Worm (Caenorhabditis elegans) whole organism, L4 larva: Measurements from ENCODE around the gene Y46E12A.2.

Experiments used
- F26F4.8 ChIP-seq: fragments of 200-800 bp; sonication (Bioruptor generic); conservative IDR thresholded peaks from 2 replicates; pipeline ENCODE4 v1.3.6; 2022; ENCODE audit warnings: missing genetic modification characterization, missing compliant biosample characterization
- F44E2.7 ChIP-seq: fragments of 200-800 bp; sonication (Bioruptor generic); IDR thresholded peaks from 2 replicates; pipeline ENCODE4 v2.1.2; 2022; ENCODE audit warnings: missing genetic modification characterization, missing compliant biosample characterization
- T26A8.4 ChIP-seq: fragments of 200-800 bp; sonication (Bioruptor generic); IDR thresholded peaks from 2 replicates; pipeline ENCODE4 v1.3.6; 2022; ENCODE audit warnings: missing genetic modification characterization, missing compliant biosample characterization
- aha-1 ChIP-seq: fragments of 150-350 bp; peaks from one replicate; lab custom pipeline; 2014; ENCODE audit warnings: missing biosample characterization, missing genetic modification characterization
- ceh-28 ChIP-seq: fragments of 150-350 bp; optimal IDR thresholded peaks from 2 replicates; lab custom pipeline; 2014; ENCODE audit warnings: missing biosample characterization, missing genetic modification reagents, missing genetic modification characterization
- ctbp-1 ChIP-seq: fragments of 200-800 bp; sonication (Bioruptor generic); IDR thresholded peaks from 2 replicates; pipeline ENCODE4 v1.3.6; 2022; ENCODE audit warnings: missing genetic modification reagents, missing genetic modification characterization, missing compliant biosample characterization
- dmd-6 ChIP-seq: fragments of 200-800 bp; sonication (Bioruptor generic); IDR thresholded peaks from 2 replicates; pipeline ENCODE4 v1.3.6; 2022; ENCODE audit warnings: missing genetic modification reagents, missing genetic modification characterization, missing compliant biosample characterization
- egl-43 ChIP-seq: fragments of 200-800 bp; sonication (Bioruptor generic); IDR thresholded peaks from 2 replicates; pipeline ENCODE4 v1.3.6; 2022; ENCODE audit warnings: missing genetic modification reagents, missing genetic modification characterization, missing compliant biosample characterization
- hmg-1.1 ChIP-seq: fragments of 200-800 bp; sonication (Bioruptor generic); IDR thresholded peaks from 2 replicates; pipeline ENCODE4 v1.3.6; 2022; ENCODE audit warnings: missing genetic modification reagents, missing genetic modification characterization, missing compliant biosample characterization
- lin-15B ChIP-seq: fragments of 150-350 bp; sonication (generic microtip); optimal IDR thresholded peaks from 3 replicates; lab custom pipeline; 2014; ENCODE audit warnings: missing biosample characterization, missing genetic modification characterization
- lin-38 ChIP-seq: fragments of 200-800 bp; sonication (Bioruptor generic); IDR thresholded peaks from 2 replicates; pipeline ENCODE4 v1.3.6; 2022; ENCODE audit warnings: missing genetic modification reagents, missing genetic modification characterization, missing compliant biosample characterization
- nhr-102 ChIP-seq: sonication (generic microtip); optimal IDR thresholded peaks from 2 replicates; lab custom pipeline; 2016; ENCODE audit warnings: mild to moderate bottlenecking, missing genetic modification characterization, moderate library complexity, missing compliant biosample characterization
- set-16 ChIP-seq: fragments of 200-800 bp; sonication (Bioruptor generic); IDR thresholded peaks from 2 replicates; pipeline ENCODE4 v1.3.6; 2022; ENCODE audit warnings: missing genetic modification reagents, missing genetic modification characterization, missing compliant biosample characterization
- zfp-3 ChIP-seq: fragments of 200-800 bp; sonication (Bioruptor generic); conservative IDR thresholded peaks from 2 replicates; pipeline ENCODE4 v1.3.6; 2022; ENCODE audit warnings: missing genetic modification reagents, missing genetic modification characterization, missing compliant biosample characterization

Y46E12A.2 gene

ce11 chrIII:1794100-1794499 is 35.4 kb downstream of the Y46E12A.2 start:
- TF ChIP-seq ceh-28 (tag; lab: Kevin White, UChicago), result peak; percentile 78
- no peak for TF ChIP-seq zfp-3 (GFP tag; lab: Robert Waterston, UW)

ce11 chrIII:1799407-1799806 is 40.7 kb downstream of the Y46E12A.2 start:
- peak; percentile 61 for TF ChIP-seq set-16 (GFP tag; lab: Robert Waterston, UW)
- TF ChIP-seq nhr-102, result no peak

- 0 out of 2 replicates have a peak, but pooled peaks have one; percentile 16 for TF ChIP-seq egl-43 (GFP tag; lab: Robert Waterston, UW)
- 0 out of 2 replicates have a peak, but pooled peaks have one; percentile 9 for TF ChIP-seq F26F4.8 (GFP tag; lab: Robert Waterston, UW)
- peak; percentile 91 for TF ChIP-seq set-16 (GFP tag; lab: Robert Waterston, UW)
- no peak for TF ChIP-seq T26A8.4 (GFP tag; lab: Robert Waterston, UW)
Observed at ce11 chrIII:1803000-1803399, 44.3 kb downstream of the Y46E12A.2 start.

ce11 chrIII:1804477-1804876 is 45.7 kb downstream of the Y46E12A.2 start:
- TF ChIP-seq lin-38, result no peak
- TF ChIP-seq set-16 (GFP tag; lab: Robert Waterston, UW), result peak; percentile 93
- TF ChIP-seq aha-1 (tag; lab: Kevin White, UChicago), result peak; percentile 14

- TF ChIP-seq ceh-28 (tag; lab: Kevin White, UChicago) (peak; percentile 98), lin-15B (tag; lab: Kevin White, UChicago) (no peak)
Observed at ce11 chrIII:1805415-1806008, 46.8 kb downstream of the Y46E12A.2 start.

- TF ChIP-seq set-16 (GFP tag; lab: Robert Waterston, UW) (peak; percentile 97), ceh-28 (tag; lab: Kevin White, UChicago) (peak; percentile 94), lin-15B (tag; lab: Kevin White, UChicago) (no peak)
- TF ChIP-seq, all 104 proteins: peak for 2
Observed at ce11 chrIII:1806183-1806798, 47.6 kb downstream of the Y46E12A.2 start.

ce11 chrIII:1807297-1807935 is 48.7 kb downstream of the Y46E12A.2 start:
- TF ChIP-seq ctbp-1 (GFP tag; lab: Robert Waterston, UW) (0 out of 2 replicates have a peak, but pooled peaks have one; percentile 30), hmg-1.1 (peak; percentile 43; the same call in 1 of the 2 replicates), ceh-28 (tag; lab: Kevin White, UChicago) (peak; percentile 99), F44E2.7 (GFP tag; lab: Robert Waterston, UW) (peak; percentile 99), dmd-6 (0 out of 2 replicates have a peak, but pooled peaks have one; percentile 11)
